Worm (Caenorhabditis elegans) whole organism, L1 larva: ENCODE data around the gene sec-6.

Experiments
- fos-1 ChIP-seq: fragments of 150-350 bp; optimal IDR thresholded peaks from 2 replicates; lab custom pipeline; 2014; ENCODE audit warnings: missing biosample characterization, missing genetic modification characterization
- isw-1 ChIP-seq: fragments of 200-800 bp; sonication (Bioruptor generic); IDR thresholded peaks from 2 replicates; pipeline ENCODE4 v1.3.6; 2022; ENCODE audit warnings: missing genetic modification characterization, missing compliant biosample characterization
- nhr-71 ChIP-seq: sonication (generic microtip); optimal IDR thresholded peaks from 2 replicates; lab custom pipeline; 2016; ENCODE audit warnings: mild to moderate bottlenecking, missing genetic modification characterization, moderate library complexity, missing compliant biosample characterization

DNA sequence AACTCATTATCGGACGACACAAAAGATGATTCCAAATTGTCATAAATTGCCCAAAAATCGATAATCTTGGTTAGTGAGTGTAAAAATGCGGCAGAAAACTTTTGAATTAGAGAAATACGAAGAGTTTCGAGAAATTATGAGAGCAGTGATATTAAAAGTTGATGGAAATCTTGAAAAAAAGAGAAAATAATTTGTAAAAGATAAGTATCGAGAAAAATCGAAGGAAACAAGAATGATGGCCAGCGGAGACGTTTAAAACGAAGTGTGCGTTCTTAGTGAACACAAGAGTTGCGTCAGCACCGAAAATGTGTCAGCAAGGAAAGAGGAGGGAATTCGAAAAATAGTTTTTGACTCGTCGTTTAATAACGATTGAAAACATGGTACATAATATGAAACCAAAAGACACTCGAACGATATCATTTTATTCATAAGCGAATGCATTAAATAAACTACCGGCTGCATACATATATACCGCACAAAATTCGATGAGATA is 30.5 kb downstream of the sec-6 start, which contains the start of gene ndx-6:
- TF ChIP-seq isw-1 (GFP tag; lab: Robert Waterston, UW) (peak; percentile 74), fos-1 (tag; lab: Kevin White, UChicago) (peak; percentile 76), nhr-71 (peak; percentile 90)
